Worm (Caenorhabditis elegans) whole organism, late embryonic: Measurements from ENCODE around the gene btb-12.

Experiments
- K09A11.1 ChIP-seq: sonication (generic microtip); optimal IDR thresholded peaks from 2 replicates; lab custom pipeline; 2017; ENCODE audit warnings: antibody characterized with exemption, mild to moderate bottlenecking, missing genetic modification characterization, missing compliant biosample characterization; ENCODE audit not compliant: insufficient read depth
- Y22D7AL.16 ChIP-seq: sonication (generic microtip); optimal IDR thresholded peaks from 2 replicates; lab custom pipeline; 2016; ENCODE audit warnings: missing genetic modification characterization, missing compliant biosample characterization
- ahr-1 ChIP-seq: sonication (generic microtip); optimal IDR thresholded peaks from 2 replicates; lab custom pipeline; 2016; ENCODE audit warnings: missing genetic modification characterization, missing compliant biosample characterization
- ama-1 ChIP-seq: fragments of 150-350 bp; optimal IDR thresholded peaks from 2 replicates; lab custom pipeline; 2014
- ceh-18 ChIP-seq: sonication (generic microtip); optimal IDR thresholded peaks from 2 replicates; lab custom pipeline; 2016; ENCODE audit warnings: missing genetic modification characterization, missing compliant biosample characterization
- ceh-22 ChIP-seq: sonication (generic microtip); optimal IDR thresholded peaks from 2 replicates; lab custom pipeline; 2017; ENCODE audit warnings: missing biosample characterization, missing genetic modification characterization
- ceh-24 ChIP-seq: sonication (generic microtip); optimal IDR thresholded peaks from 2 replicates; lab custom pipeline; 2016; ENCODE audit warnings: mild to moderate bottlenecking, missing genetic modification characterization, missing compliant biosample characterization
- ceh-31 ChIP-seq: sonication (generic microtip); optimal IDR thresholded peaks from 2 replicates; lab custom pipeline; 2016; ENCODE audit warnings: missing genetic modification characterization, missing compliant biosample characterization
- ceh-34 ChIP-seq: sonication (generic microtip); optimal IDR thresholded peaks from 2 replicates; lab custom pipeline; 2016; ENCODE audit warnings: mild to moderate bottlenecking, missing genetic modification characterization, missing compliant biosample characterization
- ceh-45 ChIP-seq: fragments of 200-800 bp; sonication (Bioruptor generic); IDR thresholded peaks from 2 replicates; pipeline ENCODE4 v1.3.6; 2022; ENCODE audit warnings: missing genetic modification reagents, missing genetic modification characterization, missing compliant biosample characterization
- ceh-48 ChIP-seq: sonication (generic microtip); optimal IDR thresholded peaks from 2 replicates; lab custom pipeline; 2016; ENCODE audit warnings: missing genetic modification characterization, inconsistent platforms, missing compliant biosample characterization
- ceh-9 ChIP-seq: sonication (generic microtip); optimal IDR thresholded peaks from 2 replicates; lab custom pipeline; 2016; ENCODE audit warnings: mild to moderate bottlenecking, missing genetic modification characterization, inconsistent platforms, missing compliant biosample characterization
- dmd-4 ChIP-seq: sonication (generic microtip); optimal IDR thresholded peaks from 2 replicates; lab custom pipeline; 2016; ENCODE audit warnings: borderline replicate concordance, missing genetic modification characterization, missing compliant biosample characterization
- elt-2 ChIP-seq: sonication (generic microtip); optimal IDR thresholded peaks from 2 replicates; lab custom pipeline; 2016; ENCODE audit warnings: missing genetic modification reagents, missing genetic modification characterization, missing compliant biosample characterization
- eyg-1 ChIP-seq: sonication (generic microtip); optimal IDR thresholded peaks from 2 replicates; lab custom pipeline; 2016; ENCODE audit warnings: missing genotype, missing genetic modification characterization, missing compliant biosample characterization
- fkh-10 ChIP-seq: fragments of 150-350 bp; optimal IDR thresholded peaks from 2 replicates; lab custom pipeline; 2014; ENCODE audit warnings: missing biosample characterization, missing genetic modification reagents, missing genetic modification characterization
- fkh-6 ChIP-seq: sonication (generic microtip); optimal IDR thresholded peaks from 2 replicates; lab custom pipeline; 2016; ENCODE audit warnings: missing genetic modification characterization, missing compliant biosample characterization
- gmeb-2 ChIP-seq: sonication (generic microtip); optimal IDR thresholded peaks from 2 replicates; lab custom pipeline; 2016; ENCODE audit warnings: missing genetic modification characterization, inconsistent platforms, missing compliant biosample characterization
- hlh-13 ChIP-seq: fragments of 200-800 bp; sonication (Bioruptor generic); optimal IDR thresholded peaks from 2 replicates; lab custom pipeline; 2018; ENCODE audit warnings: mild to moderate bottlenecking, missing genetic modification characterization, missing compliant biosample characterization
- hlh-15 ChIP-seq: sonication (generic microtip); optimal IDR thresholded peaks from 2 replicates; lab custom pipeline; 2016; ENCODE audit warnings: missing genetic modification characterization, missing compliant biosample characterization
- madf-2 ChIP-seq: sonication (generic microtip); optimal IDR thresholded peaks from 2 replicates; lab custom pipeline; 2017; ENCODE audit warnings: missing genetic modification characterization, missing compliant biosample characterization
- mec-3 ChIP-seq: sonication (generic microtip); optimal IDR thresholded peaks from 2 replicates; lab custom pipeline; 2016; ENCODE audit warnings: borderline replicate concordance, missing genetic modification characterization, missing compliant biosample characterization
- nhr-232 ChIP-seq: sonication (generic microtip); optimal IDR thresholded peaks from 2 replicates; lab custom pipeline; 2016; ENCODE audit warnings: missing genetic modification characterization, missing compliant biosample characterization
- npax-4 ChIP-seq: sonication (generic microtip); optimal IDR thresholded peaks from 2 replicates; lab custom pipeline; 2016; ENCODE audit warnings: missing genetic modification characterization, missing compliant biosample characterization
- odd-2 ChIP-seq: sonication (generic microtip); optimal IDR thresholded peaks from 2 replicates; lab custom pipeline; 2017; ENCODE audit warnings: antibody characterized with exemption, mild to moderate bottlenecking, missing genetic modification characterization, missing compliant biosample characterization
- pag-3 ChIP-seq: sonication (generic microtip); optimal IDR thresholded peaks from 2 replicates; lab custom pipeline; 2016; ENCODE audit warnings: missing compliant biosample characterization, missing genetic modification characterization, borderline replicate concordance
- pax-1 ChIP-seq: fragments of 150-350 bp; optimal IDR thresholded peaks from 2 replicates; lab custom pipeline; 2014; ENCODE audit warnings: missing biosample characterization, missing genetic modification characterization
- pqm-1 ChIP-seq: sonication (generic microtip); optimal IDR thresholded peaks from 2 replicates; lab custom pipeline; 2016; ENCODE audit warnings: missing genetic modification characterization, missing compliant biosample characterization
- ref-2 ChIP-seq: sonication (generic microtip); optimal IDR thresholded peaks from 2 replicates; lab custom pipeline; 2016; ENCODE audit warnings: missing genetic modification characterization, missing compliant biosample characterization
- rnt-1 ChIP-seq: sonication (generic microtip); optimal IDR thresholded peaks from 2 replicates; lab custom pipeline; 2016; ENCODE audit warnings: missing genetic modification characterization, missing compliant biosample characterization
- sox-4 ChIP-seq: sonication (generic microtip); optimal IDR thresholded peaks from 2 replicates; lab custom pipeline; 2017; ENCODE audit warnings: mild to moderate bottlenecking, missing genetic modification characterization, inconsistent platforms, missing compliant biosample characterization
- tbx-7 ChIP-seq: sonication (generic microtip); optimal IDR thresholded peaks from 2 replicates; lab custom pipeline; 2016; ENCODE audit warnings: missing genotype, missing genetic modification characterization, missing compliant biosample characterization
- unc-42 ChIP-seq: sonication (generic microtip); optimal IDR thresholded peaks from 2 replicates; lab custom pipeline; 2016; ENCODE audit warnings: missing genotype, missing genetic modification characterization, missing compliant biosample characterization
- unc-55 ChIP-seq: sonication (generic microtip); optimal IDR thresholded peaks from 2 replicates; lab custom pipeline; 2017; ENCODE audit warnings: missing biosample characterization, missing genetic modification reagents, missing genetic modification characterization
- ztf-16 ChIP-seq: sonication (generic microtip); optimal IDR thresholded peaks from 2 replicates; lab custom pipeline; 2017; ENCODE audit warnings: missing genetic modification characterization, missing compliant biosample characterization

btb-12 gene

DNA sequence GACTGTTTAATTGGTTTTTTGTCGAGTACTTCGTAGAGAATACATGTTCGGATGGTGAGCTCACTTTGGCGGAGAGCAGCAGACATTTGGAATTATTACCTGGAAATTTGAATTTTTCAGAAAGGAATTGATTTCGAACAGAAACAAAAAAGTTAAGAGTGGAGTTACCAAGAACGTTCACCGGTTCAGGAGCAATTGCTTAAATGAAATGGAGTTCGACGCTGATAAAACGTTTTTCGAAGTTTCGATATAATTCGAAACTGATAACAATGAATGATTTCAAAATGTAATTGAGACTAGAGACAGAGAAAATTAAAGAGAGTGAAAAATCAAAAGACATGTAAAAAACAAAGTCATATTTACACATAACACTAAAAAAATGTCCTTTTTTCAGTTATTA, 44.4 kb upstream of the btb-12 start, which contains the start of gene fbxa-163:
TSS of gene fbxa-163 (minus strand) at position 101 of the 400 bp plus-strand sequence.
- no peak for TF ChIP-seq Y22D7AL.16 (tag; lab: Kevin White, UChicago)
- no peak for TF ChIP-seq tbx-7 (tag; lab: Kevin White, UChicago)
- no peak for TF ChIP-seq unc-55 (GFP tag; lab: Kevin White, UChicago)
- TF ChIP-seq dmd-4: no peak
- no peak for TF ChIP-seq fkh-10 (GFP tag; lab: Kevin White, UChicago)
- TF ChIP-seq hlh-15: no peak
- TF ChIP-seq mec-3 (tag; lab: Kevin White, UChicago): no peak
- TF ChIP-seq pag-3 (tag; lab: Kevin White, UChicago): no peak
- TF ChIP-seq madf-2 (tag; lab: Kevin White, UChicago): no peak
- TF ChIP-seq pqm-1: no peak
- no peak for TF ChIP-seq K09A11.1 (tag; lab: Kevin White, UChicago)
- no peak for TF ChIP-seq ceh-18 (tag; lab: Kevin White, UChicago)

DNA sequence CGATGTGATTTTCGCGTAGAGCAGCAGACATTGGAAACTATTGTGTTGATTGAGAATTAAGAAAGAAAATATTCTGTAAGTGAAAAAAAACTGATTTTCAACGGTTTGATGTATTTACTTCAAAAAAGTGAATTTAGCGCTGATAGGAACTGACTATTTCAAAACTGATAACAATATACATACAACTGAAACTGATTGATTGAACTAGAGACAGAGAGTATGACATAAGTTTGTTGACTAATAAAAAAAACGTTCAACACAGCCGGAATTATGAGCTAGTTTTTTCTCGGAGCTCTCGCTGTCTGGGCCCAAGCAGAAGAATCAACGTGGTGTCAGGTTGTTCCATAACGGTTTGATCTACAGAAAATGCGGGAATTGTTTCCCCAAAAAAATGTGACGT, 41.0 kb upstream of the btb-12 start, which contains the start of gene fbxa-164:
TSS of gene fbxa-164 (minus strand) at position 101 of the 400 bp plus-strand sequence.
- no peak for TF ChIP-seq odd-2 (tag; lab: Kevin White, UChicago)
- no peak for TF ChIP-seq hlh-13
- TF ChIP-seq nhr-232 (tag; lab: Kevin White, UChicago): no peak
- TF ChIP-seq elt-2 (tag; lab: Kevin White, UChicago): no peak
- TF ChIP-seq, all 69 proteins: peak for 0

DNA sequence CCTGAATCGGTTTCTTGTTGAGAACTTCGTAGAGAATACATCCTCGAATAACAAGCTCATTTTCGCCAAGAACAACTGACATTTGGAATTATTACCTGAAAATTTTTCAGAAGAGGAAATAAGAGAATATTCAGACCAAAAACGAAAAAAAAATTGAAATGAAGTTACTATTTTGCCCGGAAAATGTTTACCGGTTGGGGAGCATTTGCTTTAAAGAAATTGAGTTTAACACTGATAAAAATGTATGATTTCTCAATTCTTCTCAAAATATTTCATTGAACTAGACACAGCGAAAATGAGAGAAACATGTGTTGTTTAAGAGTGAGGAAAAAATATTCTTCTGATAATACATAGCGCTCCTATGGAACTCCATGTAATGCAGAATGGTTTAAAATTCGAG, 38.6 kb upstream of the btb-12 start, which contains the start of gene fbxa-165:
TSS of gene fbxa-165 (minus strand) at position 101 of the 400 bp plus-strand sequence.
- no peak for TF ChIP-seq ref-2
- no peak for TF ChIP-seq ceh-18 (tag; lab: Kevin White, UChicago)
- TF ChIP-seq eyg-1 (tag; lab: Kevin White, UChicago): no peak
- no peak for TF ChIP-seq mec-3 (tag; lab: Kevin White, UChicago)
- no peak for TF ChIP-seq tbx-7 (tag; lab: Kevin White, UChicago)
- no peak for TF ChIP-seq rnt-1 (tag; lab: Kevin White, UChicago)
- TF ChIP-seq ceh-34 (tag; lab: Kevin White, UChicago): no peak
- no peak for TF ChIP-seq nhr-232 (tag; lab: Kevin White, UChicago)
- no peak for TF ChIP-seq ztf-16 (tag; lab: Kevin White, UChicago)
- no peak for TF ChIP-seq ama-1 (lab: Kevin White, UChicago)
- no peak for TF ChIP-seq ceh-9

DNA sequence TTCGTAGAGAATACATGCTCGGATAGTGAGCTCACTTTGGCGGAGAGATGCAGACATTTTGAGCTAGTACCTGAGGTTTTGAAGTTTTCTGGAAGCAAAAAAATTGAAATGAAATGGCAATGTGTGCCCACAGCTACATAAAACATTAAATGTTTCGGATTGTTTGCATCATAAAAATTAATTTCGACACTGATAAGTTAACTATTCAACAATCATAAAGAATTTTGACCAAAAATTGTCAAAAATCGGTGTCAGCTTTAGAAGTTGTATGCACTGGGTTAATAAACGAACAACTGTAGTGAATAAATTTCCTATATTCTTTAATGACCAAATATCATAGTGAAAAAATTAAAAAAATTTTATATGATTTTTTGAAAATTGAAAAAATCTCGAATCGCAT, 36.1 kb upstream of the btb-12 start, which contains the start of gene fbxa-166:
TSS of gene fbxa-166 (minus strand) at position 101 of the 400 bp plus-strand sequence.
- TF ChIP-seq pax-1 (tag; lab: Kevin White, UChicago) (no peak), sox-4 (tag; lab: Kevin White, UChicago) (no peak), ceh-24 (no peak), eyg-1 (tag; lab: Kevin White, UChicago) (no peak), ceh-45 (no peak), fkh-6 (tag; lab: Kevin White, UChicago) (no peak), hlh-13 (no peak), ahr-1 (tag; lab: Kevin White, UChicago) (no peak), ceh-18 (tag; lab: Kevin White, UChicago) (no peak), ceh-31 (tag; lab: Kevin White, UChicago) (no peak), ceh-48 (tag; lab: Kevin White, UChicago) (no peak), gmeb-2 (tag; lab: Kevin White, UChicago) (no peak), npax-4 (tag; lab: Kevin White, UChicago) (no peak), ztf-16 (tag; lab: Kevin White, UChicago) (no peak), unc-42 (no peak), unc-55 (GFP tag; lab: Kevin White, UChicago) (no peak), tbx-7 (tag; lab: Kevin White, UChicago) (no peak), mec-3 (tag; lab: Kevin White, UChicago) (no peak), ceh-22 (no peak)
